Fruit fly (Drosophila melanogaster) whole organism, prepupa: ENCODE results near the gene numb.

Experiments
- CG10631 ChIP-seq: fragments of 200-800 bp; sonication (Bioruptor generic); optimal IDR thresholded peaks from 2 replicates; lab custom pipeline; 2016; ENCODE audit warnings: missing biosample characterization, missing genetic modification characterization
- net ChIP-seq: fragments of 200-800 bp; sonication (Bioruptor generic); optimal IDR thresholded peaks from 3 replicates; lab custom pipeline; 2016; ENCODE audit warnings: missing biosample characterization, missing genetic modification characterization

dm6 chr2L:9430992-9431602, 6.2 kb upstream of the numb start, which contains the start of the genes FucTB and scat:
- peak; percentile 95 for TF ChIP-seq CG10631 (GFP tag; lab: Kevin White, UChicago)
- TF ChIP-seq net, result peak; percentile 49
